Fruit fly (Drosophila melanogaster) Kc167 (cell line): Measurements from ENCODE around the gene CG3345.

Experiments used
- Myc ChIP-seq: fragments of >200 bp; optimal IDR thresholded peaks from 2 replicates; lab custom pipeline; 2017; ENCODE audit warnings: missing external identifiers
- Sin3A ChIP-seq: fragments of >200 bp; optimal IDR thresholded peaks from 2 replicates; lab custom pipeline; 2018; ENCODE audit warnings: missing external identifiers
- h ChIP-seq: fragments of >200 bp; optimal IDR thresholded peaks from 3 replicates; lab custom pipeline; 2018; ENCODE audit warnings: missing external identifiers
- insv ChIP-seq: fragments of >200 bp; optimal IDR thresholded peaks from 3 replicates; lab custom pipeline; 2018; ENCODE audit warnings: missing external identifiers
- psq ChIP-seq: fragments of >200 bp; optimal IDR thresholded peaks from 2 replicates; lab custom pipeline; 2017; ENCODE audit warnings: missing external identifiers
- ttk ChIP-seq: sonication (Bioruptor generic); optimal IDR thresholded peaks from 2 replicates; lab custom pipeline; 2017; ENCODE audit warnings: missing external identifiers

Gene CG3345

DNA sequence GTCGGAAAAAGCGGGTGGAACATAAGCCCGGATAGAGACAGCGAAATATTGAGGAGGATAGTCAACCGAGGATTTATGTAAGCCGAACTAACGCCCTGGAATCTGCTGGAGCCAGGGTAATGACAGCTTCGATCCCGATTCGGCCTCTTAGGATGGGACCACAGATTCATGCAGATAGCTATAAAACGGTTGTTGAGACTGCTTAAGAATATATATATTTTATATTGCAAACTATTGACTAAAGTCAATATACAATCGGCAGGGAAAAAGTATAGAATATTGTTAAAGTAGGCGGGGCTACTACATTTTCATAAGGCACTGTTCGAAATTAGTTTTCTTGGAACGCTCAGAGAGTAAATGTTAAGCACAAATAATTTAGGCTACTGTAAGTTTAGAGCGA is at the start of gene CG3345:
Gene CG3345 (plus strand): TSS at position 301 of the 400 bp plus-strand sequence.
- TF ChIP-seq insv = no peak
- no peak for TF ChIP-seq h (lab: Kevin White, UChicago)
- no peak for TF ChIP-seq psq
- no peak for TF ChIP-seq ttk (lab: Kevin White, UChicago)
- no peak for TF ChIP-seq Myc (lab: Kevin White, UChicago)
- TF ChIP-seq Sin3A = no peak

DNA sequence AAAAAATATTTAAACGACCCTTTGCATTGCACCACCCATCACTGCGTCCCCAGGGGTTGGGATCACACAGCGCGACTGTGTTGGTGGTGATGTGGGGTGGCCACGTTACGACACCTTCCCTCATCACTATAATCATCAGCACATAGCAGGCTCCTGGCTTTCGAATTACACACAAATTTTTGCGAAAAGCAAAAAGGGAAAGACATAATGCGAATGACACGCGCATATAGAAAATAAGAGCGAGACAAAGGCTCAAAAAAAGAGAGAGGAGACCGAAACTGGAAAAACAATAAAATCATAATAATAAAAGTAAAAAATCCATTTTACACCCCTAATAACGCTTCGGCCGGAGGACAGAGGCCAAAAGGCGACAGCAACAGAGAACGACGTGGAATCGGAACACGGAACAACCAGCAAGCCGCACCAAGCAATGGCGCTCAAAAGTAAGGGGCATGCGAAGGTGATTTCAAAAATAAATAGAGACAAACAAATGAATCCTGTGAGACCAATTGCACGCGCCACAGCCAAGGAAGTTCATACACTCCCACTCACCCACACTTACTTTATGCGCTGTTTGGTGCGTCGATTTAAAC is 49.4 kb upstream of the CG3345 start:
- TF ChIP-seq Sin3A (no peak), Myc (lab: Kevin White, UChicago) (no peak), insv (no peak), ttk (lab: Kevin White, UChicago) (no peak), h (lab: Kevin White, UChicago) (no peak), psq (no peak)

dm6 chr2L:220509-220908 is 48.4 kb upstream of the CG3345 start:
- TF ChIP-seq h (lab: Kevin White, UChicago) (no peak), insv (no peak), Myc (lab: Kevin White, UChicago) (no peak), ttk (lab: Kevin White, UChicago) (no peak), psq (no peak), Sin3A (no peak)

DNA sequence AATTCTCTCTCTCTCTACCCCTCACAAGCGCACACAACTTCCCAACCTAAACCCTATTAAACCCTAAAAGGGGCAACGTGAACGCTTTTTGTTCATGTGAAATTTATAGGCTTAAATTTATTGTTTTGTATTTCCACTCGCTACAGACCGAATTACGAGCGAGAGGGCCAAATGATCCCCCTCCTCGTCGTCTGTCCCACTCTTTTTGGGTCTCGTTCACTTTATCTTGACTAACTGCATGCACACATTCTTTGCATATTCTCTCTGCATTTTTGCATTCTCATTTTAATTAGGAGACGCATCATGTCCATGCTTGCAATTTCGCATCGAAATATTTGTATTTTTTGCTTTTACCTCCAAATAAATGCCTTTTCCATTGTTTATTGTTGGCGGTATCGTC is 47.7 kb upstream of the CG3345 start:
- no peak for TF ChIP-seq h (lab: Kevin White, UChicago)
- no peak for TF ChIP-seq insv
- no peak for TF ChIP-seq psq
- no peak for TF ChIP-seq Sin3A
- TF ChIP-seq ttk (lab: Kevin White, UChicago) = no peak
- TF ChIP-seq Myc (lab: Kevin White, UChicago) = no peak

DNA sequence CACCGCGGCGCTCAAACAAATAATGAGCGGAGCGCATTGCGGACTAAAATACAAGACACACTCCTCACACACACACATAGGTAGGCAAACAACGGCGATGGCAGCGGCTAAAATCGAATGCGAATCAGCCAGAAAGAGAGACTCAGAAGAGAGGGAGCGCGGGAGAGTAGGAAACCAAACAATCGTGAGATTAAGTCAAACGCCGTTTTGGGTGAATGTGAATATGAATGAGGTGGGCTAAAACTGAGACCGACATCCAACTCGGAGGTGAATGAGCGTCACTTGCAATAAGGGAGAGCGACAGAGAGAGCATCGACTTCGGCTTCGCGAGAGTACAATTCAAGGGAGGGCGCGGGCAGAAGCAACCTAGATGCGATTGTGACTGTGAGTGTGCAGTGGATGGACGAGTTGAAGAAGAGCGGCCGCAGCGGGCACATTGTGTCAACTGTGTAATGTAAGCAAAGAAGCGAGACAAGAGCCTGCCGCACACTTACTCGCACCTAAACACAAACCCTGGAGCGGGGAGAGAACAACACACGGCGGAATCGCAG is 46.9 kb upstream of the CG3345 start:
- TF ChIP-seq psq (no peak), ttk (lab: Kevin White, UChicago) (no peak), insv (no peak), Sin3A (no peak), Myc (lab: Kevin White, UChicago) (no peak), h (lab: Kevin White, UChicago) (no peak)

dm6 chr2L:222867-223266 is 46.0 kb upstream of the CG3345 start:
- TF ChIP-seq h (lab: Kevin White, UChicago) = no peak
- TF ChIP-seq ttk (lab: Kevin White, UChicago) = no peak
- TF ChIP-seq insv = no peak
- TF ChIP-seq Sin3A = no peak
- TF ChIP-seq psq = no peak
- no peak for TF ChIP-seq Myc (lab: Kevin White, UChicago)

dm6 chr2L:223351-223750 is 45.5 kb upstream of the CG3345 start:
- TF ChIP-seq h (lab: Kevin White, UChicago) = no peak
- TF ChIP-seq insv = peak; percentile 25

- no peak for TF ChIP-seq insv
- TF ChIP-seq h (lab: Kevin White, UChicago) = no peak
- TF ChIP-seq Myc (lab: Kevin White, UChicago) = no peak
- no peak for TF ChIP-seq psq
- no peak for TF ChIP-seq ttk (lab: Kevin White, UChicago)
- no peak for TF ChIP-seq Sin3A
Measured at dm6 chr2L:223867-224598, 44.9 kb upstream of the CG3345 start.

DNA sequence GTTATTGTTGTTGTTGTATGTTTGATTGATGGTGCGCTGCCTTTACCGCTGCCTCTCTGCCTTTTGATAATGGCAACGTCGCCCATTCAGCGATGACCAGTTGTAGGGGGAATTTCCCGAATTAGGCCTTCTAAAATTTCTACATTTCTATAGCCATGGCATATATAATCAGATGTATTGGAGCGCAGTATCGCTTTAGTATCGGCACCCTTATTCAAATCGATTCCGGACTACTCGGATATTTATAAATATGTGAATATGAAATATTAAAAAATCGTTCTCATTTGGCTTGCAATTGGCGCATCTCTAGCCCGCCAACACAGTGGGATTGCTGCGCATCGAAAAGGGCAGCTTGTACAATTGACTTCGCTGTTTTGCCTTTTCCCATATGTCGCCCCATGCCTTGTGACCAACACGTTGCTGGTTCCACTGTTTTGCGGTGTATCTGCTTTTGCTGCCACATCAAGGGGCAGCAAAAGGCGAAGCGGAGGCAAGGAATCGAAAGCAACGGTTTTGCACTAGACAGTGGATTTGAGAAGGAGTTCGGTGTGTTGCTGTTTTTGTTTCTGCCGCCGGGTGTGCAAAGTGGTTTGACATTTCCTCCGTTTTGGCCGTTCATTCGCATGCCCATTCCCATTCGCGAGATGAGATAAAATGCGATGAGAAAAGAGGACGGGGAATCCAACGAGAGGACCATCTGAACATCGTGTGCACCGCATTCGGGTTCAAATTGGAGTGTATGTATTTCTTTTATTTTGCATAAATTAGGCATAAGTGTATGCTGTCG is 44.1 kb upstream of the CG3345 start:
- TF ChIP-seq Sin3A (no peak), ttk (lab: Kevin White, UChicago) (no peak), Myc (lab: Kevin White, UChicago) (no peak), psq (no peak), insv (no peak), h (lab: Kevin White, UChicago) (no peak)

dm6 chr2L:225386-225682 is 43.6 kb upstream of the CG3345 start:
- TF ChIP-seq Myc (lab: Kevin White, UChicago) = no peak
- TF ChIP-seq Sin3A = no peak
- no peak for TF ChIP-seq h (lab: Kevin White, UChicago)

DNA sequence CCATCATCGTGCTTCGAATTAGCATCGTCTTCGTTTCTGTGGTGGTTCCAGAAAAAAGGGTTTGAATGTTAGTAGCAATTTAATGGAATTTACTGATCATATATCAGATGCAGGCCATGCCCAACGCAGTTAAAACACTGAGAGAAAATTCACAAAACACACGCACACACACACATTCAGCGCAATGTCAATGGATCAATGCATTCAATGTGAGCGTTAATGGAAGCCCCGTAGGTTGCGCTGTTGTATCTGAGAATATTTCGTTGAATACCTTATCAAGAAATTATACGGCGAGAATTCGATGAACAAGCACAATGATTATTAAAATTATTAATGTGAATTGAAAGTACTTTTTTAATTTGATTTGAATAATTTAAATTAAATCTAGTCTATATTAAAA is 40.6 kb upstream of the CG3345 start:
- TF ChIP-seq Sin3A = no peak
- no peak for TF ChIP-seq h (lab: Kevin White, UChicago)
- TF ChIP-seq Myc (lab: Kevin White, UChicago) = no peak
- no peak for TF ChIP-seq ttk (lab: Kevin White, UChicago)
- TF ChIP-seq insv = no peak
- no peak for TF ChIP-seq psq

DNA sequence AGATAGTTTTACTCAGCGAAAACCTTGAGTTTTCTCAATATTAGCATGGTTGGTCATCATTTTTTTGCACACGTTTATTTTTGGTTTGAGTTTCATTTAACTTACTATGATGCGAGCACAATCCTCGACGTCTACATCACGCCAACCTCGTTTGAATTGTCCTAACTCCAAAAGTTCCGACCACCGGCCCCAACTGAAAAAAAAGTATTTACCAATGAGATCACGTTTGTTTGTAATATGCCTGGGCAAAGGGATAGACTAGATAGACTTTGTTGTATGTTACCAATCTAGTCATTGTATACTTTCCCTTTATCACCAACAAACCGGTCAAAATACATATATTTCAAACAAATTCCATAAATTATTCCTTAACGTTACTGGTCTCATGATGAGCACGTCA is 36.7 kb upstream of the CG3345 start, which contains the start of gene CG13693:
Gene CG13693 (plus strand): TSS at position 301 of the 400 bp plus-strand sequence.
- TF ChIP-seq Sin3A (no peak), psq (no peak), insv (no peak), ttk (lab: Kevin White, UChicago) (no peak), Myc (lab: Kevin White, UChicago) (no peak), h (lab: Kevin White, UChicago) (no peak)
